Fruit fly (Drosophila melanogaster) whole organism, pupa: ENCODE measurements around the gene Pde9.
A peak's percentile ranks its signal among the peaks of the same experiment; 100 is the strongest.

ENCODE experiments used
- CG10348 ChIP-seq: fragments of 200-800 bp; sonication (Bioruptor generic); IDR thresholded peaks from 2 replicates; pipeline ENCODE4 v1.3.6; 2022; ENCODE audit warnings: missing biosample characterization, missing genetic modification characterization
- CG12605 ChIP-seq: fragments of 200-800 bp; sonication (Bioruptor generic); IDR thresholded peaks from 2 replicates; pipeline ENCODE4 v1.3.6; 2022; ENCODE audit warnings: missing biosample characterization, missing genetic modification characterization
- CG13204 ChIP-seq: fragments of 200-800 bp; sonication (Bioruptor generic); optimal IDR thresholded peaks from 2 replicates; lab custom pipeline; 2018; ENCODE audit warnings: missing biosample characterization, mild to moderate bottlenecking, missing genetic modification characterization, moderate library complexity
- CG14655 ChIP-seq: fragments of 200-800 bp; sonication (Bioruptor generic); optimal IDR thresholded peaks from 3 replicates; lab custom pipeline; 2017; ENCODE audit warnings: mild to moderate bottlenecking, missing biosample characterization, missing genetic modification reagents, missing genetic modification characterization
- CG15710 ChIP-seq: fragments of 200-800 bp; sonication (Bioruptor generic); optimal IDR thresholded peaks from 2 replicates; lab custom pipeline; 2018; ENCODE audit warnings: missing biosample characterization, mild to moderate bottlenecking, missing genetic modification characterization, moderate library complexity
- CG17806 ChIP-seq: fragments of 200-800 bp; sonication (Bioruptor generic); optimal IDR thresholded peaks from 2 replicates; lab custom pipeline; 2018; ENCODE audit warnings: missing biosample characterization, mild to moderate bottlenecking, missing genetic modification characterization, moderate library complexity
- CG32121 ChIP-seq: fragments of 200-800 bp; sonication (Bioruptor generic); IDR thresholded peaks from 2 replicates; pipeline ENCODE4 v1.3.6; 2022; ENCODE audit warnings: missing biosample characterization, missing genetic modification characterization
- CG34367 ChIP-seq: fragments of 200-800 bp; sonication (Bioruptor generic); optimal IDR thresholded peaks from 2 replicates; lab custom pipeline; 2018; ENCODE audit warnings: missing biosample characterization, mild to moderate bottlenecking, missing genetic modification characterization
- CG4496 ChIP-seq: fragments of 200-800 bp; sonication (Bioruptor generic); IDR thresholded peaks from 3 replicates; pipeline ENCODE4 v1.3.6; 2022; ENCODE audit warnings: missing biosample characterization, missing genetic modification characterization
- CG8159 ChIP-seq: fragments of 200-800 bp; sonication (Bioruptor generic); optimal IDR thresholded peaks from 3 replicates; lab custom pipeline; 2018; ENCODE audit warnings: missing biosample characterization, mild to moderate bottlenecking, missing genetic modification characterization, moderate library complexity
- CG8301 ChIP-seq: fragments of 200-800 bp; sonication (Bioruptor generic); optimal IDR thresholded peaks from 2 replicates; lab custom pipeline; 2018; ENCODE audit warnings: missing biosample characterization, mild to moderate bottlenecking, missing genetic modification characterization
- CG9948 ChIP-seq: fragments of 200-800 bp; sonication (Bioruptor generic); optimal IDR thresholded peaks from 2 replicates; lab custom pipeline; 2018; ENCODE audit warnings: missing biosample characterization, mild to moderate bottlenecking, missing genetic modification characterization, moderate library complexity
- D1 ChIP-seq: fragments of 200-800 bp; sonication (Bioruptor generic); optimal IDR thresholded peaks from 2 replicates; lab custom pipeline; 2018; ENCODE audit warnings: missing biosample characterization, mild to moderate bottlenecking, missing genetic modification characterization, moderate library complexity
- EcR ChIP-seq: fragments of 200-800 bp; sonication (Bioruptor generic); optimal IDR thresholded peaks from 3 replicates; lab custom pipeline; 2019; ENCODE audit warnings: missing biosample characterization, missing genetic modification characterization, mild to moderate bottlenecking, moderate library complexity, missing genetic modification reagents
- Ets98B ChIP-seq: fragments of 200-800 bp; sonication (Bioruptor generic); IDR thresholded peaks from 2 replicates; pipeline ENCODE4 v1.3.6; 2022; ENCODE audit warnings: missing biosample characterization, missing genetic modification characterization
- Pif1A ChIP-seq: fragments of 200-800 bp; sonication (Bioruptor generic); optimal IDR thresholded peaks from 3 replicates; lab custom pipeline; 2016; ENCODE audit warnings: missing biosample characterization, missing genetic modification characterization
- Pif1B ChIP-seq: fragments of 200-800 bp; sonication (Bioruptor generic); optimal IDR thresholded peaks from 3 replicates; lab custom pipeline; 2016; ENCODE audit warnings: missing biosample characterization, missing genetic modification characterization
- Snoo ChIP-seq: fragments of 200-800 bp; sonication (Bioruptor generic); optimal IDR thresholded peaks from 3 replicates; lab custom pipeline; 2017; ENCODE audit warnings: missing biosample characterization, mild to moderate bottlenecking, missing genetic modification characterization, inconsistent platforms
- fd96Ca ChIP-seq: fragments of 200-800 bp; sonication (Bioruptor generic); IDR thresholded peaks from 3 replicates; pipeline ENCODE4 v1.3.6; 2022; ENCODE audit warnings: missing biosample characterization, missing genetic modification characterization
- gl ChIP-seq: fragments of 200-800 bp; sonication (Bioruptor generic); optimal IDR thresholded peaks from 2 replicates; lab custom pipeline; 2018; ENCODE audit warnings: missing biosample characterization, mild to moderate bottlenecking, missing genetic modification characterization
- rn ChIP-seq: fragments of 200-800 bp; sonication (Bioruptor generic); IDR thresholded peaks from 2 replicates; pipeline ENCODE4 v1.3.6; 2022; ENCODE audit warnings: missing biosample characterization, missing genetic modification characterization

The Pde9 gene

DNA sequence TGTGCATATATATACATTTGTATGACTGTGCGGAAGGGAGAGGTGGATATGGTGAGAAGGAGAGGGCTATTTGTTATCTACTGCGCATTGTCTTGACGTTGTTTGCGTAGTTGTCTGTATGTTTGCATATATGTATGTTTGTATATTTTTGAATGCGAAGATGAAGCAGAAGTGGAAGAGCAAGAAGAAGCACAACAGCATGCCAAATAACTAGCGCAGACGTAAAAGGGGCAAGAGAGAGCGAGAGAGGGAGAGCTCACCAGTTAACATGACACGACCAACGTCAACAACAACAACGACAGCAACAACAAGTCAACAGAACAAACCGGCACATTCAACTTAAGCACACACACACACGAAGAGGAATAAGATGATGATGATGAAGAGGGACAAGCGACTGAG lies 145.3 kb downstream of the Pde9 start:
- TF ChIP-seq Snoo (tag; lab: Kevin White, UChicago), result no peak
- no peak for TF ChIP-seq CG10348 (GFP tag; lab: Robert Waterston, UW)
- no peak for TF ChIP-seq D1 (tag; lab: Kevin White, UChicago)
- TF ChIP-seq CG4496 (GFP tag; lab: Robert Waterston, UW), result no peak
- TF ChIP-seq CG34367 (tag; lab: Kevin White, UChicago), result no peak
- TF ChIP-seq EcR (GFP tag; lab: Kevin White, UChicago), result peak; percentile 97

DNA sequence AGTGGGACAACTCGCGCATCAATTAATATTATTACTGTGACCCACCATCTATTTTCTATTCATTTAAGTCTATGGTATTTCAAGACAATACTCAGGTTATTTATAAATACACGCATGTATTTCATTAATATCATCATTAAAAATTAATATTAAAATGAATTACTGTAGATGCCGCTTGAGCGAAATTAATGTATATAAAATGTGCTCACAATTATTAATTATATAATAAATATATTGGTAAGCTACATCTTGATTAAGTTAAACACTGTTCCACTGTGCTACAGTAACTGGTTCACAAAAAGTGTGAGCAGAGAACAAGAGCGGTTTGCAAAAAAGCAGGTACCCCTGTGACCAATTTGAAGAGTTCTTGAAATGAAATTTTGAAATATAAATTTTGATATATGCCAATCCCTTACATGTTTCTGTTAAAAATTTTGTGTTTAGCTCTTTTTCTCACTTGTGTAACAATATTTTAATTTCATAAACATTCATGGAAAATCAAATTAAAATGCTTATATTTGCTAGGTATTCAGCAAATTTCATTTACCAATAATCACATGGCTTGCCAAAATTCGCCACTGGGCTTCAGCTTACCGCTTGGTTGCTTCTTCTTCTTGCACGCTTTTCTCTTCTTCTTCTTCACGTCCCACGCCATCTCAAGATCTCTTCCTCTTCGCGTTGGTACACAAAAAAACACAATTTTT lies 146.0 kb downstream of the Pde9 start:
- TF ChIP-seq fd96Ca (GFP tag; lab: Robert Waterston, UW), result peak; percentile 99
- TF ChIP-seq CG32121 (GFP tag; lab: Robert Waterston, UW), result peak; percentile 100
- peak; percentile 99 for TF ChIP-seq CG12605
- peak; percentile 100 for TF ChIP-seq D1 (tag; lab: Kevin White, UChicago)
- TF ChIP-seq CG8159 (tag; lab: Kevin White, UChicago), result peak; percentile 100
- peak; percentile 100 for TF ChIP-seq CG14655 (GFP tag; lab: Kevin White, UChicago)
- peak; percentile 100 for TF ChIP-seq rn (GFP tag; lab: Robert Waterston, UW)
- TF ChIP-seq CG4496 (GFP tag; lab: Robert Waterston, UW), result peak; percentile 100
- TF ChIP-seq CG9948 (tag; lab: Kevin White, UChicago), result peak; percentile 100
- TF ChIP-seq CG13204, result peak; percentile 99
- peak; percentile 100 for TF ChIP-seq CG15710 (tag; lab: Kevin White, UChicago)
- peak; percentile 100 for TF ChIP-seq Pif1A
- TF ChIP-seq Snoo (tag; lab: Kevin White, UChicago), result peak; percentile 100
- TF ChIP-seq Pif1B (GFP tag; lab: Kevin White, UChicago), result peak; percentile 99
- peak; percentile 100 for TF ChIP-seq CG8301 (tag; lab: Kevin White, UChicago)
- TF ChIP-seq CG10348 (GFP tag; lab: Robert Waterston, UW), result peak; percentile 100
- peak; percentile 99 for TF ChIP-seq Ets98B (GFP tag; lab: Robert Waterston, UW)
- TF ChIP-seq CG17806, result peak; percentile 100
- TF ChIP-seq EcR (GFP tag; lab: Kevin White, UChicago), result peak; percentile 26
- TF ChIP-seq gl (tag; lab: Kevin White, UChicago), result peak; percentile 99
- peak; percentile 100 for TF ChIP-seq CG34367 (tag; lab: Kevin White, UChicago)

dm6 chrX:12750582-12750927 lies 146.6 kb downstream of the Pde9 start:
- peak; percentile 4; the same call in 2 of the 3 replicates for TF ChIP-seq fd96Ca (GFP tag; lab: Robert Waterston, UW)
- no peak for TF ChIP-seq CG13204
- TF ChIP-seq CG15710 (tag; lab: Kevin White, UChicago), result no peak
- no peak for TF ChIP-seq D1 (tag; lab: Kevin White, UChicago)
- TF ChIP-seq Pif1B (GFP tag; lab: Kevin White, UChicago), result no peak
- TF ChIP-seq CG8301 (tag; lab: Kevin White, UChicago), result no peak
- TF ChIP-seq EcR (GFP tag; lab: Kevin White, UChicago), result peak; percentile 51
- no peak for TF ChIP-seq CG14655 (GFP tag; lab: Kevin White, UChicago)
- no peak for TF ChIP-seq CG17806
- no peak for TF ChIP-seq CG9948 (tag; lab: Kevin White, UChicago)
- no peak for TF ChIP-seq CG34367 (tag; lab: Kevin White, UChicago)
- 0 out of 2 replicates have a peak, but pooled peaks have one; percentile 0 for TF ChIP-seq CG10348 (GFP tag; lab: Robert Waterston, UW)

- peak; percentile 67 for TF ChIP-seq CG32121 (GFP tag; lab: Robert Waterston, UW)
- peak; percentile 32 for TF ChIP-seq CG14655 (GFP tag; lab: Kevin White, UChicago)
- peak; percentile 48 for TF ChIP-seq CG12605
- no peak; the same call in 2 of the 3 replicates for TF ChIP-seq fd96Ca (GFP tag; lab: Robert Waterston, UW)
- TF ChIP-seq Snoo (tag; lab: Kevin White, UChicago), result no peak
- peak; percentile 58 for TF ChIP-seq CG34367 (tag; lab: Kevin White, UChicago)
- no peak for TF ChIP-seq CG17806
- TF ChIP-seq rn (GFP tag; lab: Robert Waterston, UW), result 0 out of 2 replicates have a peak, but pooled peaks have one; percentile 44
- peak; percentile 14 for TF ChIP-seq CG8301 (tag; lab: Kevin White, UChicago)
- TF ChIP-seq Ets98B (GFP tag; lab: Robert Waterston, UW), result peak; percentile 24; the same call in 1 of the 2 replicates
- peak; percentile 59 for TF ChIP-seq CG15710 (tag; lab: Kevin White, UChicago)
- TF ChIP-seq Pif1B (GFP tag; lab: Kevin White, UChicago), result no peak
- no peak for TF ChIP-seq CG13204
- peak; percentile 48 for TF ChIP-seq CG8159 (tag; lab: Kevin White, UChicago)
- TF ChIP-seq CG4496 (GFP tag; lab: Robert Waterston, UW), result peak; percentile 75; the same call in 2 of the 3 replicates
- TF ChIP-seq EcR (GFP tag; lab: Kevin White, UChicago), result peak; percentile 28
- TF ChIP-seq CG9948 (tag; lab: Kevin White, UChicago), result no peak
- TF ChIP-seq gl (tag; lab: Kevin White, UChicago), result peak; percentile 80
- TF ChIP-seq CG10348 (GFP tag; lab: Robert Waterston, UW), result no peak
- peak; percentile 53 for TF ChIP-seq Pif1A
- TF ChIP-seq D1 (tag; lab: Kevin White, UChicago), result peak; percentile 18
These were observed 147.1 kb downstream of the Pde9 start for dm6 chrX:12749891-12750581.

- peak; percentile 1 for TF ChIP-seq EcR (GFP tag; lab: Kevin White, UChicago)
- TF ChIP-seq gl (tag; lab: Kevin White, UChicago), result no peak
- TF ChIP-seq, all 21 proteins: peak for 1
These were observed 148.2 kb downstream of the Pde9 start for dm6 chrX:12748967-12749366.
